Worm (Caenorhabditis elegans) whole organism, L1 larva: ENCODE results near the gene C07D8.6.

Experiments
- ama-1 ChIP-seq: fragments of 150-350 bp; optimal IDR thresholded peaks from 2 replicates; lab custom pipeline; 2014
- blmp-1 ChIP-seq: fragments of 150-350 bp; optimal IDR thresholded peaks from 2 replicates; lab custom pipeline; 2014; ENCODE audit warnings: missing biosample characterization, missing genetic modification characterization
- dpl-1 ChIP-seq, 3 experiments: fragments of 150-350 bp in 2 of 3; sonication (generic microtip) in 1 of 3; optimal IDR thresholded peaks; 2 replicates each; lab custom pipeline; 2014 to 2017; ENCODE audit warnings: missing biosample characterization in 3 of 3, missing genetic modification characterization in 3 of 3, missing genetic modification reagents in 3 of 3
- efl-1 ChIP-seq, 4 experiments: fragments of 150-350 bp; optimal IDR thresholded peaks in 3 of 4; peaks in 1 of 4; 1 replicate in 1 of 4; 2 replicates in 3 of 4; lab custom pipeline; 2014; ENCODE audit warnings: missing biosample characterization in 2 of 4, missing genetic modification characterization in 2 of 4, missing genetic modification reagents in 2 of 4
- elt-2 ChIP-seq: sonication (generic microtip); optimal IDR thresholded peaks from 2 replicates; lab custom pipeline; 2016; ENCODE audit warnings: missing genetic modification characterization, mild to moderate bottlenecking, inconsistent platforms, missing compliant biosample characterization, missing genetic modification reagents
- grh-1 ChIP-seq: fragments of 200-800 bp; sonication (Bioruptor generic); IDR thresholded peaks from 2 replicates; pipeline ENCODE4 v1.3.6; 2022; ENCODE audit warnings: missing genetic modification reagents, missing genetic modification characterization, missing compliant biosample characterization
- hpl-2 ChIP-seq: fragments of 150-350 bp; optimal IDR thresholded peaks from 2 replicates; lab custom pipeline; 2014; ENCODE audit warnings: missing biosample characterization, missing genetic modification reagents, missing genetic modification characterization
- jun-1 ChIP-seq: fragments of 150-350 bp; optimal IDR thresholded peaks from 2 replicates; lab custom pipeline; 2014; ENCODE audit warnings: missing biosample characterization, missing genetic modification reagents, missing genetic modification characterization
- lin-14 ChIP-seq: fragments of 200-800 bp; sonication (Bioruptor generic); optimal IDR thresholded peaks from 2 replicates; lab custom pipeline; 2018; ENCODE audit warnings: mild to moderate bottlenecking, missing genetic modification characterization, moderate library complexity, missing compliant biosample characterization
- lin-15B ChIP-seq: fragments of 150-350 bp; sonication (generic microtip); optimal IDR thresholded peaks from 3 replicates; lab custom pipeline; 2014; ENCODE audit warnings: missing biosample characterization, missing genetic modification characterization
- lin-35 ChIP-seq, 2 experiments: fragments of 150-350 bp; optimal IDR thresholded peaks; 2 replicates each; lab custom pipeline; 2014; ENCODE audit warnings: missing biosample characterization in 2 of 2, missing genetic modification characterization in 2 of 2, missing genetic modification reagents in 2 of 2
- lsy-2 ChIP-seq, 2 experiments: fragments of 150-350 bp; optimal IDR thresholded peaks; 2 replicates each; lab custom pipeline; 2014; ENCODE audit warnings: missing biosample characterization in 2 of 2, missing genetic modification characterization in 2 of 2
- mdl-1 ChIP-seq, 2 experiments: fragments of 150-350 bp; optimal IDR thresholded peaks; 2 replicates each; lab custom pipeline; 2014 to 2017; ENCODE audit warnings: missing biosample characterization in 2 of 2, missing genetic modification characterization in 2 of 2, inconsistent platforms in 1 of 2
- mef-2 ChIP-seq: fragments of 150-350 bp; optimal IDR thresholded peaks from 2 replicates; lab custom pipeline; 2014; ENCODE audit warnings: missing biosample characterization, missing genetic modification characterization
- mep-1 ChIP-seq: fragments of 150-350 bp; optimal IDR thresholded peaks from 2 replicates; lab custom pipeline; 2014; ENCODE audit warnings: missing biosample characterization, missing genetic modification characterization
- nhr-19 ChIP-seq: fragments of 200-800 bp; sonication (Bioruptor generic); conservative IDR thresholded peaks from 2 replicates; pipeline ENCODE4 v1.3.6; 2022; ENCODE audit warnings: missing genetic modification characterization, missing compliant biosample characterization
- nhr-20 ChIP-seq: sonication (generic microtip); optimal IDR thresholded peaks from 2 replicates; lab custom pipeline; 2016; ENCODE audit warnings: mild to moderate bottlenecking, missing genetic modification characterization, missing compliant biosample characterization
- nhr-71 ChIP-seq: sonication (generic microtip); optimal IDR thresholded peaks from 2 replicates; lab custom pipeline; 2016; ENCODE audit warnings: mild to moderate bottlenecking, missing genetic modification characterization, moderate library complexity, missing compliant biosample characterization
- nhr-90 ChIP-seq: sonication (generic microtip); optimal IDR thresholded peaks from 2 replicates; lab custom pipeline; 2016; ENCODE audit warnings: mild to moderate bottlenecking, missing genetic modification characterization, missing compliant biosample characterization; ENCODE audit not compliant: poor library complexity
- pqm-1 ChIP-seq: sonication (generic microtip); optimal IDR thresholded peaks from 3 replicates; lab custom pipeline; 2017; ENCODE audit warnings: missing biosample characterization, missing genetic modification characterization
- skn-1 ChIP-seq: fragments of 150-350 bp; optimal IDR thresholded peaks from 2 replicates; lab custom pipeline; 2014; ENCODE audit warnings: missing biosample characterization, missing genetic modification characterization
- snpc-4 ChIP-seq: fragments of 150-350 bp; optimal IDR thresholded peaks from 2 replicates; lab custom pipeline; 2014; ENCODE audit warnings: missing biosample characterization, missing genetic modification characterization
- sptf-1 ChIP-seq: fragments of 150-350 bp; optimal IDR thresholded peaks from 2 replicates; lab custom pipeline; 2014; ENCODE audit warnings: missing biosample characterization, missing genetic modification characterization
- tlp-1 ChIP-seq: fragments of 150-350 bp; optimal IDR thresholded peaks from 2 replicates; lab custom pipeline; 2014; ENCODE audit warnings: missing biosample characterization, missing genetic modification characterization
- unc-86 ChIP-seq: sonication (generic microtip); optimal IDR thresholded peaks from 2 replicates; lab custom pipeline; 2016; ENCODE audit warnings: missing genetic modification characterization, missing compliant biosample characterization
- xbp-1 ChIP-seq: sonication (generic microtip); optimal IDR thresholded peaks from 2 replicates; lab custom pipeline; 2016; ENCODE audit warnings: missing genetic modification characterization, missing compliant biosample characterization
- ztf-4 ChIP-seq: fragments of 150-350 bp; optimal IDR thresholded peaks from 2 replicates; lab custom pipeline; 2014; ENCODE audit warnings: missing biosample characterization, missing genetic modification characterization

The C07D8.6 gene

ce11 chrX:7314564-7314963, 26.7 kb upstream of the C07D8.6 start:
- TF ChIP-seq unc-86 (tag; lab: Kevin White, UChicago) (no peak), blmp-1 (no peak), nhr-19 (no peak), ztf-4 (tag; lab: Kevin White, UChicago) (no peak), elt-2 (tag; lab: Kevin White, UChicago) (peak; percentile 40), efl-1 (optimal IDR thresholded peaks at IDR 0.05; lab: Kevin White, UChicago) (no peak), efl-1 (GFP tag; optimal IDR thresholded peaks at IDR 0.05 in 1 of 2; lab: Kevin White, UChicago) (peak in 1 of 2 experiments; percentile 16), grh-1 (GFP tag; lab: Robert Waterston, UW) (no peak), tlp-1 (tag; lab: Kevin White, UChicago) (no peak)

ce11 chrX:7315329-7315728, 26.0 kb upstream of the C07D8.6 start, which contains the start of gene spp-3:
TSS of gene spp-3 (minus strand) at chrX:7315353.
- TF ChIP-seq nhr-90: peak; percentile 8
- peak; percentile 17 for TF ChIP-seq nhr-20 (tag; lab: Kevin White, UChicago)
- TF ChIP-seq pqm-1 (tag; lab: Kevin White, UChicago): peak; percentile 20
- TF ChIP-seq lsy-2 (tag; optimal IDR thresholded peaks at IDR 0.05; lab: Kevin White, UChicago): peak in 1 of 2 experiments; percentile 39
- TF ChIP-seq lin-35 (GFP tag; optimal IDR thresholded peaks at IDR 0.05; lab: Kevin White, UChicago): peak in 1 of 2 experiments; percentile 41
- TF ChIP-seq dpl-1 (GFP tag; optimal IDR thresholded peaks at IDR 0.05; lab: Kevin White, UChicago): no peak
- TF ChIP-seq xbp-1 (tag; lab: Kevin White, UChicago): no peak
- peak; percentile 93 for TF ChIP-seq elt-2 (tag; lab: Kevin White, UChicago)
- TF ChIP-seq, all 84 proteins: peak for 6

ce11 chrX:7316485-7317391, 24.6 kb upstream of the C07D8.6 start, which contains the start of the genes spp-2 and spp-6:
TSS of gene spp-2 (minus strand) at chrX:7316818.
TSS of gene spp-6 (plus strand) at chrX:7317341.
- TF ChIP-seq lsy-2 (tag; optimal IDR thresholded peaks at IDR 0.05; lab: Kevin White, UChicago): no peak
- TF ChIP-seq sptf-1 (tag; lab: Kevin White, UChicago): no peak
- peak; percentile 39 for TF ChIP-seq pqm-1 (tag; lab: Kevin White, UChicago)
- peak; percentile 85 for TF ChIP-seq elt-2 (tag; lab: Kevin White, UChicago)
- TF ChIP-seq mdl-1 (tag; optimal IDR thresholded peaks at IDR 0.05; lab: Kevin White, UChicago): no peak
- TF ChIP-seq mef-2 (tag; lab: Kevin White, UChicago): no peak
- no peak for TF ChIP-seq mep-1 (tag; lab: Kevin White, UChicago)
- no peak for TF ChIP-seq lin-15B (tag; lab: Kevin White, UChicago)
- TF ChIP-seq efl-1 (optimal IDR thresholded peaks at IDR 0.05; lab: Kevin White, UChicago): no peak
- no peak for TF ChIP-seq efl-1 (GFP tag; optimal IDR thresholded peaks at IDR 0.05 in 1 of 2; lab: Kevin White, UChicago)
- TF ChIP-seq ama-1 (lab: Kevin White, UChicago): peak; percentile 52
- TF ChIP-seq nhr-71 (tag; lab: Kevin White, UChicago): peak; percentile 29
- TF ChIP-seq jun-1 (tag; lab: Kevin White, UChicago): peak; percentile 18
- peak in 1 of 2 experiments; percentile 36 for TF ChIP-seq lin-35 (GFP tag; optimal IDR thresholded peaks at IDR 0.05; lab: Kevin White, UChicago)

- TF ChIP-seq elt-2 (tag; lab: Kevin White, UChicago) (peak; percentile 72), hpl-2 (no peak), nhr-20 (tag; lab: Kevin White, UChicago) (no peak), efl-1 (optimal IDR thresholded peaks at IDR 0.05; lab: Kevin White, UChicago) (no peak), efl-1 (GFP tag; optimal IDR thresholded peaks at IDR 0.05 in 1 of 2; lab: Kevin White, UChicago) (no peak)
- TF ChIP-seq, all 84 proteins: peak for 1
Measured at ce11 chrX:7318639-7319038, 22.7 kb upstream of the C07D8.6 start, which contains the start of gene spp-4. TSS of gene spp-4 (minus strand) at chrX:7318756.

ce11 chrX:7320115-7320711, 21.1 kb upstream of the C07D8.6 start, which contains the start of gene spp-5:
TSS of gene spp-5 (minus strand) at chrX:7320354.
- TF ChIP-seq efl-1 (optimal IDR thresholded peaks at IDR 0.05; lab: Kevin White, UChicago): no peak
- no peak for TF ChIP-seq efl-1 (GFP tag; optimal IDR thresholded peaks at IDR 0.05 in 1 of 2; lab: Kevin White, UChicago)
- no peak for TF ChIP-seq skn-1 (tag; lab: Kevin White, UChicago)
- peak in 1 of 2 experiments; percentile 56 for TF ChIP-seq lin-35 (GFP tag; optimal IDR thresholded peaks at IDR 0.05; lab: Kevin White, UChicago)
- TF ChIP-seq nhr-90: peak; percentile 31
- TF ChIP-seq elt-2 (tag; lab: Kevin White, UChicago): peak; percentile 95
- peak; percentile 4 for TF ChIP-seq lin-14 (GFP tag; lab: Kevin White, UChicago)
- TF ChIP-seq mdl-1 (tag; optimal IDR thresholded peaks at IDR 0.05; lab: Kevin White, UChicago): peak in 1 of 2 experiments; percentile 6
- TF ChIP-seq jun-1 (tag; lab: Kevin White, UChicago): peak; percentile 37
- no peak for TF ChIP-seq nhr-19
- TF ChIP-seq snpc-4 (tag; lab: Kevin White, UChicago): no peak
- no peak for TF ChIP-seq sptf-1 (tag; lab: Kevin White, UChicago)
- peak; percentile 22 for TF ChIP-seq nhr-20 (tag; lab: Kevin White, UChicago)
